Worm (Caenorhabditis elegans) whole organism, L3 larva: ENCODE measurements around the gene C52E4.7.
"Not testable (repeated sequence)": the region's sequence is repeated elsewhere in the genome, so short reads cannot be mapped to it uniquely, and the experiment has no call there.

Source experiments
- ZK546.5 ChIP-seq: sonication (generic microtip); optimal IDR thresholded peaks from 2 replicates; lab custom pipeline; 2017; ENCODE audit warnings: missing biosample characterization, missing genetic modification characterization
- aly-2 ChIP-seq: fragments of 150-350 bp; optimal IDR thresholded peaks from 2 replicates; lab custom pipeline; 2014; ENCODE audit warnings: missing biosample characterization, missing genetic modification characterization
- ama-1 ChIP-seq: fragments of 150-350 bp; optimal IDR thresholded peaks from 2 replicates; lab custom pipeline; 2018
- ceh-16 ChIP-seq: sonication (generic microtip); optimal IDR thresholded peaks from 2 replicates; lab custom pipeline; 2017; ENCODE audit warnings: missing biosample characterization, missing genetic modification characterization
- ceh-28 ChIP-seq: fragments of 150-350 bp; optimal IDR thresholded peaks from 2 replicates; lab custom pipeline; 2014; ENCODE audit warnings: missing biosample characterization, missing genetic modification reagents, missing genetic modification characterization
- ceh-82 ChIP-seq: fragments of 150-350 bp; optimal IDR thresholded peaks from 2 replicates; lab custom pipeline; 2014; ENCODE audit warnings: missing biosample characterization, missing genetic modification characterization
- ceh-9 ChIP-seq: sonication (generic microtip); optimal IDR thresholded peaks from 2 replicates; lab custom pipeline; 2018; ENCODE audit warnings: missing biosample characterization, missing genetic modification characterization
- egl-27 ChIP-seq: sonication (generic microtip); optimal IDR thresholded peaks from 4 replicates; lab custom pipeline; 2017; ENCODE audit warnings: missing biosample characterization, missing genetic modification reagents, missing genetic modification characterization
- egl-5 ChIP-seq: fragments of 150-350 bp; optimal IDR thresholded peaks from 2 replicates; lab custom pipeline; 2017; ENCODE audit warnings: missing biosample characterization, missing genetic modification reagents, missing genetic modification characterization, inconsistent platforms
- elt-2 ChIP-seq: sonication (generic microtip); optimal IDR thresholded peaks from 2 replicates; lab custom pipeline; 2016; ENCODE audit warnings: missing genetic modification reagents, mild to moderate bottlenecking, missing genetic modification characterization, missing compliant biosample characterization
- elt-3 ChIP-seq, 3 experiments: fragments of 150-350 bp in 1 of 3; sonication (generic microtip) in 2 of 3; optimal IDR thresholded peaks; 2 replicates in 2 of 3; 4 replicates in 1 of 3; lab custom pipeline; 2014 to 2017; ENCODE audit warnings: missing biosample characterization in 3 of 3, missing genetic modification characterization in 3 of 3
- eor-1 ChIP-seq, 2 experiments: fragments of 150-350 bp; optimal IDR thresholded peaks; 2 replicates each; lab custom pipeline; 2014 to 2018; ENCODE audit warnings: missing biosample characterization in 2 of 2, missing genetic modification characterization in 2 of 2
- fkh-10 ChIP-seq: sonication (generic microtip); optimal IDR thresholded peaks from 2 replicates; lab custom pipeline; 2017; ENCODE audit warnings: missing biosample characterization, missing genetic modification reagents, missing genetic modification characterization
- fkh-2 ChIP-seq: fragments of 150-350 bp; optimal IDR thresholded peaks from 2 replicates; lab custom pipeline; 2014; ENCODE audit warnings: missing biosample characterization, missing genetic modification reagents, missing genetic modification characterization
- hmg-11 ChIP-seq: sonication (generic microtip); optimal IDR thresholded peaks from 2 replicates; lab custom pipeline; 2016; ENCODE audit warnings: missing genetic modification characterization, missing compliant biosample characterization
- jun-1 ChIP-seq: fragments of 150-350 bp; optimal IDR thresholded peaks from 2 replicates; lab custom pipeline; 2014; ENCODE audit warnings: missing biosample characterization, missing genetic modification reagents, missing genetic modification characterization
- lin-15B ChIP-seq: fragments of 150-350 bp; optimal IDR thresholded peaks from 2 replicates; lab custom pipeline; 2014; ENCODE audit warnings: missing biosample characterization, missing genetic modification characterization
- lin-39 ChIP-seq: fragments of 150-350 bp; optimal IDR thresholded peaks from 2 replicates; lab custom pipeline; 2018; ENCODE audit warnings: missing biosample characterization, missing genetic modification reagents, missing genetic modification characterization
- mdl-1 ChIP-seq: fragments of 150-350 bp; optimal IDR thresholded peaks from 2 replicates; lab custom pipeline; 2014; ENCODE audit warnings: missing biosample characterization, missing genetic modification characterization
- nfya-1 ChIP-seq: sonication (generic microtip); optimal IDR thresholded peaks from 2 replicates; lab custom pipeline; 2017; ENCODE audit warnings: missing genetic modification characterization, mild to moderate bottlenecking, missing compliant biosample characterization, antibody characterized with exemption, moderate library complexity; ENCODE audit not compliant: insufficient read depth
- nhr-11 ChIP-seq: fragments of 150-350 bp; optimal IDR thresholded peaks from 2 replicates; lab custom pipeline; 2014; ENCODE audit warnings: missing biosample characterization, missing genetic modification characterization
- nhr-12 ChIP-seq: fragments of 150-350 bp; optimal IDR thresholded peaks from 2 replicates; lab custom pipeline; 2014; ENCODE audit warnings: missing biosample characterization, missing genetic modification characterization
- nhr-23 ChIP-seq: fragments of 150-350 bp; optimal IDR thresholded peaks from 2 replicates; lab custom pipeline; 2014; ENCODE audit warnings: missing biosample characterization, missing genetic modification reagents, missing genetic modification characterization
- nhr-237 ChIP-seq: fragments of 150-350 bp; optimal IDR thresholded peaks from 2 replicates; lab custom pipeline; 2014; ENCODE audit warnings: missing biosample characterization, missing genetic modification characterization
- nhr-25 ChIP-seq: sonication (generic microtip); optimal IDR thresholded peaks from 2 replicates; lab custom pipeline; 2017; ENCODE audit warnings: missing biosample characterization, missing genetic modification characterization
- nhr-28 ChIP-seq: fragments of 150-350 bp; optimal IDR thresholded peaks from 2 replicates; lab custom pipeline; 2014; ENCODE audit warnings: missing biosample characterization, missing genetic modification characterization
- nhr-43 ChIP-seq: sonication (generic microtip); optimal IDR thresholded peaks from 2 replicates; lab custom pipeline; 2016; ENCODE audit warnings: mild to moderate bottlenecking, missing genetic modification characterization, missing compliant biosample characterization; ENCODE audit not compliant: poor library complexity, severe bottlenecking
- nhr-76 ChIP-seq: fragments of 150-350 bp; sonication (generic microtip); optimal IDR thresholded peaks from 5 replicates; lab custom pipeline; 2014; ENCODE audit warnings: missing biosample characterization, missing genetic modification characterization
- nhr-77 ChIP-seq: fragments of 150-350 bp; optimal IDR thresholded peaks from 2 replicates; lab custom pipeline; 2014; ENCODE audit warnings: missing biosample characterization, missing genetic modification characterization
- pha-4 ChIP-seq: fragments of 150-350 bp; optimal IDR thresholded peaks from 2 replicates; lab custom pipeline; 2014; ENCODE audit warnings: missing biosample characterization, missing genetic modification reagents, missing genetic modification characterization
- pqm-1 ChIP-seq: fragments of 150-350 bp; optimal IDR thresholded peaks from 2 replicates; lab custom pipeline; 2017; ENCODE audit warnings: missing biosample characterization, missing genetic modification characterization, inconsistent platforms
- sea-2 ChIP-seq: fragments of 150-350 bp; sonication (generic microtip); optimal IDR thresholded peaks from 4 replicates; lab custom pipeline; 2014; ENCODE audit warnings: missing biosample characterization, missing genetic modification reagents, missing genetic modification characterization
- skn-1 ChIP-seq: fragments of 150-350 bp; optimal IDR thresholded peaks from 2 replicates; lab custom pipeline; 2014; ENCODE audit warnings: missing biosample characterization, missing genetic modification characterization
- snpc-4 ChIP-seq: fragments of 150-350 bp; optimal IDR thresholded peaks from 2 replicates; lab custom pipeline; 2014; ENCODE audit warnings: missing biosample characterization, missing genetic modification characterization
- tbx-2 ChIP-seq: sonication (generic microtip); optimal IDR thresholded peaks from 2 replicates; lab custom pipeline; 2016; ENCODE audit warnings: mild to moderate bottlenecking, missing genetic modification characterization, missing compliant biosample characterization
- unc-39 ChIP-seq: sonication (generic microtip); optimal IDR thresholded peaks from 4 replicates; lab custom pipeline; 2017; ENCODE audit warnings: missing biosample characterization, missing genetic modification characterization
- unc-62 ChIP-seq: fragments of 150-350 bp; sonication (generic microtip); optimal IDR thresholded peaks from 4 replicates; lab custom pipeline; 2014; ENCODE audit warnings: missing biosample characterization, missing genetic modification reagents, missing genetic modification characterization
- zag-1 ChIP-seq: fragments of 150-350 bp; optimal IDR thresholded peaks from 2 replicates; lab custom pipeline; 2014; ENCODE audit warnings: missing biosample characterization, missing genetic modification characterization
- ztf-11 ChIP-seq: fragments of 150-350 bp; optimal IDR thresholded peaks from 2 replicates; lab custom pipeline; 2014; ENCODE audit warnings: missing biosample characterization, missing genetic modification characterization
- ztf-4 ChIP-seq: fragments of 150-350 bp; optimal IDR thresholded peaks from 2 replicates; lab custom pipeline; 2014; ENCODE audit warnings: missing biosample characterization, missing genetic modification characterization

Gene C52E4.7

ce11 chrV:12011686-12012085, 17.6 kb downstream of the C52E4.7 start:
- no peak for TF ChIP-seq nhr-12 (tag; lab: Kevin White, UChicago)
- TF ChIP-seq elt-2 (tag; lab: Kevin White, UChicago) = peak; percentile 0
- TF ChIP-seq pqm-1 (tag; lab: Kevin White, UChicago) = no peak
- peak in 1 of 3 experiments; percentile 16 for TF ChIP-seq elt-3 (tag; optimal IDR thresholded peaks at IDR 0.05; lab: Kevin White, UChicago)
- TF ChIP-seq egl-5 (tag; lab: Kevin White, UChicago) = no peak
- no peak for TF ChIP-seq ceh-82 (tag; lab: Kevin White, UChicago)

- TF ChIP-seq pha-4 (peak; percentile 65), nhr-11 (tag; lab: Kevin White, UChicago) (no peak), ceh-16 (tag; lab: Kevin White, UChicago) (no peak), pqm-1 (tag; lab: Kevin White, UChicago) (peak; percentile 50), elt-2 (tag; lab: Kevin White, UChicago) (peak; percentile 52)
Observed at ce11 chrV:12013298-12013697, 19.2 kb downstream of the C52E4.7 start, which contains the start of gene add-2. TSS of gene add-2 (minus strand) at chrV:12013406.

ce11 chrV:12020026-12020425, 25.9 kb downstream of the C52E4.7 start, which contains the start of gene F10C2.3:
TSS of gene F10C2.3 (plus strand) at chrV:12020326.
- not testable (repeated sequence) for TF ChIP-seq nhr-25; jun-1; nhr-23 (tag; lab: Kevin White, UChicago)

ce11 chrV:12020940-12021339, 26.8 kb downstream of the C52E4.7 start:
- TF ChIP-seq elt-2 (tag; lab: Kevin White, UChicago) (peak; percentile 39), pqm-1 (tag; lab: Kevin White, UChicago) (peak; percentile 70), sea-2 (GFP tag; lab: Kevin White, UChicago) (no peak), ceh-9 (tag; lab: Kevin White, UChicago) (no peak)

- TF ChIP-seq nhr-23 (tag; lab: Kevin White, UChicago) (no peak), nhr-237 (tag; lab: Kevin White, UChicago) (no peak), snpc-4 (tag; lab: Kevin White, UChicago) (peak; percentile 12), ceh-28 (tag; lab: Kevin White, UChicago) (no peak), ztf-11 (tag; lab: Kevin White, UChicago) (no peak), nhr-77 (tag; lab: Kevin White, UChicago) (no peak), nhr-25 (no peak), ama-1 (lab: Kevin White, UChicago) (no peak), hmg-11 (tag; lab: Kevin White, UChicago) (peak; percentile 63), ZK546.5 (tag; lab: Kevin White, UChicago) (no peak), nfya-1 (tag; lab: Kevin White, UChicago) (peak; percentile 51), mdl-1 (no peak), egl-5 (tag; lab: Kevin White, UChicago) (peak; percentile 17), egl-27 (tag; lab: Kevin White, UChicago) (no peak), skn-1 (tag; lab: Kevin White, UChicago) (no peak), pha-4 (no peak), eor-1 (tag; optimal IDR thresholded peaks at IDR 0.05; lab: Kevin White, UChicago) (no peak), ceh-16 (tag; lab: Kevin White, UChicago) (no peak), nhr-12 (tag; lab: Kevin White, UChicago) (no peak), lin-15B (tag; lab: Kevin White, UChicago) (no peak), nhr-76 (tag; lab: Kevin White, UChicago) (no peak), ceh-82 (tag; lab: Kevin White, UChicago) (no peak), nhr-43 (no peak), elt-3 (tag; optimal IDR thresholded peaks at IDR 0.05; lab: Kevin White, UChicago) (no peak), fkh-2 (tag; lab: Kevin White, UChicago) (no peak), unc-62 (GFP tag; lab: Kevin White, UChicago) (no peak), tbx-2 (tag; lab: Kevin White, UChicago) (no peak), zag-1 (no peak), unc-39 (tag; lab: Kevin White, UChicago) (no peak), lin-39 (tag; lab: Kevin White, UChicago) (peak; percentile 76), jun-1 (no peak), aly-2 (tag; lab: Kevin White, UChicago) (no peak), nhr-28 (tag; lab: Kevin White, UChicago) (no peak), fkh-10 (peak; percentile 39), ztf-4 (tag; lab: Kevin White, UChicago) (no peak)
Observed at ce11 chrV:12024273-12024672, 30.2 kb downstream of the C52E4.7 start.
